Worm (Caenorhabditis elegans) whole organism, L2 larva: ENCODE results near the gene T28A11.3.

Experiments
- blmp-1 ChIP-seq: sonication (generic microtip); optimal IDR thresholded peaks from 2 replicates; lab custom pipeline; 2017; ENCODE audit warnings: missing genetic modification characterization, mild to moderate bottlenecking, missing compliant biosample characterization, antibody characterized with exemption, moderate library complexity; ENCODE audit not compliant: insufficient read depth
- lin-13 ChIP-seq: fragments of 150-350 bp; optimal IDR thresholded peaks from 2 replicates; lab custom pipeline; 2014; ENCODE audit warnings: missing biosample characterization, missing genetic modification reagents, missing genetic modification characterization
- lsy-2 ChIP-seq, 2 experiments: fragments of 150-350 bp in 1 of 2; sonication (generic microtip) in 1 of 2; optimal IDR thresholded peaks; 2 replicates each; lab custom pipeline; 2014 to 2017; ENCODE audit warnings: missing biosample characterization in 2 of 2, missing genetic modification characterization in 2 of 2
- nhr-10 ChIP-seq: sonication (generic microtip); optimal IDR thresholded peaks from 2 replicates; lab custom pipeline; 2017; ENCODE audit warnings: missing biosample characterization, missing genetic modification characterization
- nhr-11 ChIP-seq: fragments of 150-350 bp; optimal IDR thresholded peaks from 2 replicates; lab custom pipeline; 2014; ENCODE audit warnings: missing biosample characterization, missing genetic modification characterization
- skn-1 ChIP-seq: sonication (generic microtip); optimal IDR thresholded peaks from 2 replicates; lab custom pipeline; 2017; ENCODE audit warnings: missing biosample characterization, missing genetic modification characterization
- sma-3 ChIP-seq: sonication (generic microtip); optimal IDR thresholded peaks from 2 replicates; lab custom pipeline; 2016; ENCODE audit warnings: missing genetic modification reagents, missing genetic modification characterization, missing compliant biosample characterization
- snpc-4 ChIP-seq: fragments of 150-350 bp; optimal IDR thresholded peaks from 2 replicates; lab custom pipeline; 2014; ENCODE audit warnings: missing biosample characterization, missing genetic modification characterization
- unc-39 ChIP-seq: fragments of 150-350 bp; optimal IDR thresholded peaks from 2 replicates; lab custom pipeline; 2014; ENCODE audit warnings: missing biosample characterization, missing genetic modification characterization

- no peak for TF ChIP-seq blmp-1
- no peak for TF ChIP-seq unc-39
- TF ChIP-seq lsy-2 (tag; optimal IDR thresholded peaks at IDR 0.05; lab: Kevin White, UChicago), result no peak
- no peak for TF ChIP-seq snpc-4 (tag; lab: Kevin White, UChicago)
- TF ChIP-seq nhr-11, result no peak
- TF ChIP-seq lin-13, result no peak
- TF ChIP-seq sma-3, result no peak
- TF ChIP-seq nhr-10 (tag; lab: Kevin White, UChicago), result no peak
- TF ChIP-seq skn-1, result no peak
Observed at ce11 chrV:3247515-3247914, 27.6 kb upstream of the T28A11.3 start, which contains the start of gene srj-8.
